Worm (Caenorhabditis elegans) whole organism, L3 larva: ENCODE measurements around the gene clec-73.

Experiments used
- R02D3.7 ChIP-seq: fragments of 150-350 bp; optimal IDR thresholded peaks from 2 replicates; lab custom pipeline; 2014; ENCODE audit warnings: missing biosample characterization, missing genetic modification characterization
- ZK546.5 ChIP-seq: sonication (generic microtip); optimal IDR thresholded peaks from 2 replicates; lab custom pipeline; 2017; ENCODE audit warnings: missing biosample characterization, missing genetic modification characterization
- ama-1 ChIP-seq: fragments of 150-350 bp; optimal IDR thresholded peaks from 2 replicates; lab custom pipeline; 2018
- ceh-16 ChIP-seq: sonication (generic microtip); optimal IDR thresholded peaks from 2 replicates; lab custom pipeline; 2017; ENCODE audit warnings: missing biosample characterization, missing genetic modification characterization
- ceh-28 ChIP-seq: fragments of 150-350 bp; optimal IDR thresholded peaks from 2 replicates; lab custom pipeline; 2014; ENCODE audit warnings: missing biosample characterization, missing genetic modification reagents, missing genetic modification characterization
- ceh-9 ChIP-seq: sonication (generic microtip); optimal IDR thresholded peaks from 2 replicates; lab custom pipeline; 2018; ENCODE audit warnings: missing biosample characterization, missing genetic modification characterization
- egl-27 ChIP-seq: sonication (generic microtip); optimal IDR thresholded peaks from 4 replicates; lab custom pipeline; 2017; ENCODE audit warnings: missing biosample characterization, missing genetic modification reagents, missing genetic modification characterization
- egl-5 ChIP-seq: fragments of 150-350 bp; optimal IDR thresholded peaks from 2 replicates; lab custom pipeline; 2017; ENCODE audit warnings: missing biosample characterization, missing genetic modification reagents, missing genetic modification characterization, inconsistent platforms
- elt-1 ChIP-seq: fragments of 150-350 bp; optimal IDR thresholded peaks from 2 replicates; lab custom pipeline; 2014; ENCODE audit warnings: missing biosample characterization, missing genetic modification characterization
- elt-2 ChIP-seq: sonication (generic microtip); optimal IDR thresholded peaks from 2 replicates; lab custom pipeline; 2016; ENCODE audit warnings: missing genetic modification reagents, mild to moderate bottlenecking, missing genetic modification characterization, missing compliant biosample characterization
- elt-3 ChIP-seq, 3 experiments: fragments of 150-350 bp in 1 of 3; sonication (generic microtip) in 2 of 3; optimal IDR thresholded peaks; 2 replicates in 2 of 3; 4 replicates in 1 of 3; lab custom pipeline; 2014 to 2017; ENCODE audit warnings: missing biosample characterization in 3 of 3, missing genetic modification characterization in 3 of 3
- fkh-10 ChIP-seq: sonication (generic microtip); optimal IDR thresholded peaks from 2 replicates; lab custom pipeline; 2017; ENCODE audit warnings: missing biosample characterization, missing genetic modification reagents, missing genetic modification characterization
- fkh-2 ChIP-seq: fragments of 150-350 bp; optimal IDR thresholded peaks from 2 replicates; lab custom pipeline; 2014; ENCODE audit warnings: missing biosample characterization, missing genetic modification reagents, missing genetic modification characterization
- hmg-11 ChIP-seq: sonication (generic microtip); optimal IDR thresholded peaks from 2 replicates; lab custom pipeline; 2016; ENCODE audit warnings: missing genetic modification characterization, missing compliant biosample characterization
- jun-1 ChIP-seq: fragments of 150-350 bp; optimal IDR thresholded peaks from 2 replicates; lab custom pipeline; 2014; ENCODE audit warnings: missing biosample characterization, missing genetic modification reagents, missing genetic modification characterization
- lin-15B ChIP-seq: fragments of 150-350 bp; optimal IDR thresholded peaks from 2 replicates; lab custom pipeline; 2014; ENCODE audit warnings: missing biosample characterization, missing genetic modification characterization
- lin-39 ChIP-seq: fragments of 150-350 bp; optimal IDR thresholded peaks from 2 replicates; lab custom pipeline; 2018; ENCODE audit warnings: missing biosample characterization, missing genetic modification reagents, missing genetic modification characterization
- lsy-12 ChIP-seq: sonication (generic microtip); optimal IDR thresholded peaks from 2 replicates; lab custom pipeline; 2016; ENCODE audit warnings: mild to moderate bottlenecking, missing genetic modification characterization, missing compliant biosample characterization
- mdl-1 ChIP-seq: fragments of 150-350 bp; optimal IDR thresholded peaks from 2 replicates; lab custom pipeline; 2014; ENCODE audit warnings: missing biosample characterization, missing genetic modification characterization
- mml-1 ChIP-seq: fragments of 150-350 bp; sonication (generic microtip); optimal IDR thresholded peaks from 3 replicates; lab custom pipeline; 2014; ENCODE audit warnings: missing biosample characterization, missing genetic modification characterization
- nfya-1 ChIP-seq: sonication (generic microtip); optimal IDR thresholded peaks from 2 replicates; lab custom pipeline; 2017; ENCODE audit warnings: missing genetic modification characterization, mild to moderate bottlenecking, missing compliant biosample characterization, antibody characterized with exemption, moderate library complexity; ENCODE audit not compliant: insufficient read depth
- nhr-11 ChIP-seq: fragments of 150-350 bp; optimal IDR thresholded peaks from 2 replicates; lab custom pipeline; 2014; ENCODE audit warnings: missing biosample characterization, missing genetic modification characterization
- nhr-12 ChIP-seq: fragments of 150-350 bp; optimal IDR thresholded peaks from 2 replicates; lab custom pipeline; 2014; ENCODE audit warnings: missing biosample characterization, missing genetic modification characterization
- nhr-23 ChIP-seq: fragments of 150-350 bp; optimal IDR thresholded peaks from 2 replicates; lab custom pipeline; 2014; ENCODE audit warnings: missing biosample characterization, missing genetic modification reagents, missing genetic modification characterization
- nhr-25 ChIP-seq: sonication (generic microtip); optimal IDR thresholded peaks from 2 replicates; lab custom pipeline; 2017; ENCODE audit warnings: missing biosample characterization, missing genetic modification characterization
- nhr-28 ChIP-seq: fragments of 150-350 bp; optimal IDR thresholded peaks from 2 replicates; lab custom pipeline; 2014; ENCODE audit warnings: missing biosample characterization, missing genetic modification characterization
- nhr-43 ChIP-seq: sonication (generic microtip); optimal IDR thresholded peaks from 2 replicates; lab custom pipeline; 2016; ENCODE audit warnings: mild to moderate bottlenecking, missing genetic modification characterization, missing compliant biosample characterization; ENCODE audit not compliant: poor library complexity, severe bottlenecking
- nhr-67 ChIP-seq: fragments of 150-350 bp; optimal IDR thresholded peaks from 2 replicates; lab custom pipeline; 2014; ENCODE audit warnings: missing biosample characterization, missing genetic modification characterization
- nhr-77 ChIP-seq: fragments of 150-350 bp; optimal IDR thresholded peaks from 2 replicates; lab custom pipeline; 2014; ENCODE audit warnings: missing biosample characterization, missing genetic modification characterization
- pha-4 ChIP-seq: fragments of 150-350 bp; optimal IDR thresholded peaks from 2 replicates; lab custom pipeline; 2014; ENCODE audit warnings: missing biosample characterization, missing genetic modification reagents, missing genetic modification characterization
- pqm-1 ChIP-seq: fragments of 150-350 bp; optimal IDR thresholded peaks from 2 replicates; lab custom pipeline; 2017; ENCODE audit warnings: missing biosample characterization, missing genetic modification characterization, inconsistent platforms
- sea-2 ChIP-seq: fragments of 150-350 bp; sonication (generic microtip); optimal IDR thresholded peaks from 4 replicates; lab custom pipeline; 2014; ENCODE audit warnings: missing biosample characterization, missing genetic modification reagents, missing genetic modification characterization
- skn-1 ChIP-seq: fragments of 150-350 bp; optimal IDR thresholded peaks from 2 replicates; lab custom pipeline; 2014; ENCODE audit warnings: missing biosample characterization, missing genetic modification characterization
- snpc-4 ChIP-seq: fragments of 150-350 bp; optimal IDR thresholded peaks from 2 replicates; lab custom pipeline; 2014; ENCODE audit warnings: missing biosample characterization, missing genetic modification characterization
- tbx-2 ChIP-seq: sonication (generic microtip); optimal IDR thresholded peaks from 2 replicates; lab custom pipeline; 2016; ENCODE audit warnings: mild to moderate bottlenecking, missing genetic modification characterization, missing compliant biosample characterization
- zag-1 ChIP-seq: fragments of 150-350 bp; optimal IDR thresholded peaks from 2 replicates; lab custom pipeline; 2014; ENCODE audit warnings: missing biosample characterization, missing genetic modification characterization
- ztf-11 ChIP-seq: fragments of 150-350 bp; optimal IDR thresholded peaks from 2 replicates; lab custom pipeline; 2014; ENCODE audit warnings: missing biosample characterization, missing genetic modification characterization
- ztf-4 ChIP-seq: fragments of 150-350 bp; optimal IDR thresholded peaks from 2 replicates; lab custom pipeline; 2014; ENCODE audit warnings: missing biosample characterization, missing genetic modification characterization

clec-73 gene

DNA sequence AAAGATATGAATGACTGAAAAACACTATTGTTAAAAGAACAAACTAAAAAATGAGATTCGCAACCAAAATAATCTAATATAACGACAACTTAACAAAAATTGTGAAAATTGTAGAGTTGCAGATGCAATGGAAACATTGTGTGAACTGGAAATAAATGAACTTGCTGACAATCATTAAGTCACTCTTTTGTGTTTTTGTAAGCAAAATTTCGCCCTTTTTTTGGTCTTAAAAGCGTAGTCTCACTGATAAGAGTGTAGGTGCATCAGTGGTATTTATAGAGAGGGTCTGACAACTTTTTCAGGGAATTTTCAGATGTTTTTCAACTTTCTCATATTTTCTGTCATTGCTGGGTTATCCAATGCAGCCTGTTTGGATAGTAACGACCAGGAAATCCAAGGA is 29.9 kb downstream of the clec-73 start, which contains the start of gene clec-68:
TSS of gene clec-68 (plus strand) at position 301 of the 400 bp plus-strand sequence.
- TF ChIP-seq elt-1 (tag; lab: Kevin White, UChicago) (no peak), tbx-2 (tag; lab: Kevin White, UChicago) (no peak), nhr-23 (tag; lab: Kevin White, UChicago) (no peak), nhr-12 (tag; lab: Kevin White, UChicago) (no peak), pqm-1 (tag; lab: Kevin White, UChicago) (no peak), egl-5 (no peak), nhr-77 (no peak), nfya-1 (no peak), sea-2 (no peak), ceh-9 (tag; lab: Kevin White, UChicago) (no peak), lin-15B (tag; lab: Kevin White, UChicago) (no peak), ZK546.5 (tag; lab: Kevin White, UChicago) (no peak)

- TF ChIP-seq elt-2 (tag; lab: Kevin White, UChicago) (peak; percentile 84), nfya-1 (no peak), jun-1 (tag; lab: Kevin White, UChicago) (peak; percentile 2), ztf-11 (tag; lab: Kevin White, UChicago) (no peak), egl-27 (no peak), ceh-28 (no peak), snpc-4 (tag; lab: Kevin White, UChicago) (no peak), sea-2 (no peak), egl-5 (no peak), pqm-1 (tag; lab: Kevin White, UChicago) (peak; percentile 45)
Observed at ce11 chrIV:3921898-3922297, 34.1 kb downstream of the clec-73 start, which contains the start of gene clec-67. TSS of gene clec-67 (plus strand) at chrIV:3922165.

- TF ChIP-seq tbx-2 (tag; lab: Kevin White, UChicago) (no peak), nhr-25 (no peak), mdl-1 (tag; lab: Kevin White, UChicago) (no peak), sea-2 (no peak), jun-1 (tag; lab: Kevin White, UChicago) (no peak), ceh-28 (no peak), nfya-1 (no peak), elt-2 (tag; lab: Kevin White, UChicago) (no peak), nhr-67 (tag; lab: Kevin White, UChicago) (no peak), hmg-11 (tag; lab: Kevin White, UChicago) (no peak), snpc-4 (tag; lab: Kevin White, UChicago) (no peak)
Observed at ce11 chrIV:3919506-3919905, 36.5 kb downstream of the clec-73 start, which contains the start of gene srz-19. TSS of gene srz-19 (plus strand) at chrIV:3919806.

- TF ChIP-seq pha-4 (tag; lab: Kevin White, UChicago): no peak
Observed at ce11 chrIV:3918160-3918559, 37.8 kb downstream of the clec-73 start, which contains the start of gene F56D6.23. TSS of gene F56D6.23 (plus strand) at chrIV:3918460.

DNA sequence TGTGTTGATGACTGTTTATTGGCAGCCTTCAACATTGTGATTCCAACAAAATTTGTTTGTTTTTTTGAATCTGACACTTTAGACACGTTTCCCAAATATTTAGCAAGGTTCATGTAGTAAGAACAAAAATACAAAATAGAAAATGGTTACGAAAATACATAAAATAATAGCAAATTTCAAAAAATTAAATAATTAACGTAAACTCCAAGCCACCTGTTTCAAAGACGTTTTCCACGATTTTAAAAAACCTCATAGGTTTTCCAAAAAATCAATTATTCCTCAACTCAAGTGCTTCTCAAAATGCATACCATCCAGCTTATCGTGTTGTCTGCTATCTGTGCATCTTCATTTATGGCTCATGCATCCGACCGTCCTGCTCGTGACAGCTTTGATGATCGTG is 38.6 kb downstream of the clec-73 start, which contains the start of gene F56D6.14:
TSS of gene F56D6.14 (plus strand) at position 301 of the 400 bp plus-strand sequence.
- TF ChIP-seq egl-5: no peak

ce11 chrIV:3915296-3915695 is 40.7 kb downstream of the clec-73 start, which contains the start of gene srz-20:
TSS of gene srz-20 (plus strand) at chrIV:3915596.
- TF ChIP-seq mml-1 (tag; lab: Kevin White, UChicago): no peak

ce11 chrIV:3914462-3914861 is 41.5 kb downstream of the clec-73 start, which contains the start of gene F56D6.19:
TSS of gene F56D6.19 (plus strand) at chrIV:3914762.
- TF ChIP-seq ceh-28: no peak
- no peak for TF ChIP-seq lsy-12 (tag; lab: Kevin White, UChicago)
- TF ChIP-seq nhr-25: no peak
- no peak for TF ChIP-seq R02D3.7 (tag; lab: Kevin White, UChicago)
- no peak for TF ChIP-seq fkh-10 (GFP tag; lab: Kevin White, UChicago)
- no peak for TF ChIP-seq lin-15B (tag; lab: Kevin White, UChicago)
- no peak for TF ChIP-seq lin-39 (tag; lab: Kevin White, UChicago)
- no peak for TF ChIP-seq elt-2 (tag; lab: Kevin White, UChicago)
- TF ChIP-seq zag-1 (tag; lab: Kevin White, UChicago): no peak
- TF ChIP-seq nhr-43 (tag; lab: Kevin White, UChicago): no peak
- no peak for TF ChIP-seq fkh-2 (tag; lab: Kevin White, UChicago)
- no peak for TF ChIP-seq elt-3 (tag; optimal IDR thresholded peaks at IDR 0.05; lab: Kevin White, UChicago)
- no peak for TF ChIP-seq ceh-16 (tag; lab: Kevin White, UChicago)
- TF ChIP-seq skn-1 (tag; lab: Kevin White, UChicago): no peak
- no peak for TF ChIP-seq nhr-28 (tag; lab: Kevin White, UChicago)
- no peak for TF ChIP-seq ztf-4 (tag; lab: Kevin White, UChicago)
- TF ChIP-seq ama-1 (lab: Kevin White, UChicago): no peak
- TF ChIP-seq egl-5: no peak
- TF ChIP-seq nhr-11: no peak
- no peak for TF ChIP-seq jun-1 (tag; lab: Kevin White, UChicago)
